Fruit fly (Drosophila melanogaster): ENCODE measurements around the gene CG8852.

The CG8852 gene

dm6 chr2L:3507209-3508164 lies 17.4 kb upstream of the CG8852 start, which contains the start of gene tim (continued):
- TF ChIP-seq tgo (GFP tag; IDR thresholded peaks at IDR 0.05) (no peak; the same call in 2 of the 3 replicates), Ravus (GFP tag; IDR thresholded peaks at IDR 0.05) (no peak), CG17385 (GFP tag; optimal IDR thresholded peaks at IDR 0.05) (peak; percentile 44), HLH4C (GFP tag; IDR thresholded peaks at IDR 0.05; ENCODE audit: partially characterized antibody) (no peak), CG8089 (GFP tag; optimal IDR thresholded peaks at IDR 0.05) (no peak), CG4404 (GFP tag; IDR thresholded peaks at IDR 0.05) (no peak), CG18764 (GFP tag; optimal IDR thresholded peaks at IDR 0.05) (no peak), Aef1 (GFP tag; IDR thresholded peaks at IDR 0.05) (no peak), CG6791 (GFP tag; IDR thresholded peaks at IDR 0.05; ENCODE audit: partially characterized antibody) (no peak), dimm (GFP tag; IDR thresholded peaks at IDR 0.05) (no peak), sens (GFP tag) (peak; percentile 84), cas (GFP tag; IDR thresholded peaks at IDR 0.05) (no peak), CG5953 (GFP tag; IDR thresholded peaks at IDR 0.05) (no peak), Opbp (GFP tag; IDR thresholded peaks at IDR 0.05; ENCODE audit: partially characterized antibody) (0 out of 3 replicates have a peak, but pooled peaks have one; percentile 14), jing (GFP tag; optimal IDR thresholded peaks at IDR 0.05) (no peak), zf30C (GFP tag; optimal IDR thresholded peaks at IDR 0.05) (no peak), CG31365 (tag; optimal IDR thresholded peaks at IDR 0.05) (no peak), ken (GFP tag; IDR thresholded peaks at IDR 0.05) (no peak), CG10274 (GFP tag; optimal IDR thresholded peaks at IDR 0.05) (no peak), gt (GFP tag; IDR thresholded peaks at IDR 0.05) (no peak), scrt (GFP tag; optimal IDR thresholded peaks at IDR 0.05) (no peak), Chrac-16 (GFP tag; optimal IDR thresholded peaks at IDR 0.05) (no peak), HLH54F (GFP tag; optimal IDR thresholded peaks at IDR 0.05) (no peak), btn (GFP tag; optimal IDR thresholded peaks at IDR 0.05) (no peak), al (GFP tag; IDR thresholded peaks at IDR 0.05) (no peak), Taf1 (GFP tag; IDR thresholded peaks at IDR 0.05) (no peak), ase (GFP tag; IDR thresholded peaks at IDR 0.05) (no peak), abd-A (tag; optimal IDR thresholded peaks at IDR 0.05) (no peak), CG15696 (tag; optimal IDR thresholded peaks at IDR 0.05) (no peak), CG3847 (GFP tag; IDR thresholded peaks at IDR 0.05) (no peak), salm (tag; optimal IDR thresholded peaks at IDR 0.05) (peak; percentile 1), CG1233 (GFP tag; optimal IDR thresholded peaks at IDR 0.05) (no peak), vvl (GFP tag; IDR thresholded peaks at IDR 0.05) (peak; percentile 46), CG18011 (GFP tag; optimal IDR thresholded peaks at IDR 0.05) (no peak), gro (GFP tag; optimal IDR thresholded peaks at IDR 0.05) (no peak), tio (GFP tag; optimal IDR thresholded peaks at IDR 0.05) (no peak), CG32772 (GFP tag; IDR thresholded peaks at IDR 0.05) (no peak), Optix (GFP tag; IDR thresholded peaks at IDR 0.05) (no peak), CG6765 (GFP tag; optimal IDR thresholded peaks at IDR 0.05) (no peak), hb (GFP tag; IDR thresholded peaks at IDR 0.05; ENCODE audit: partially characterized antibody) (no peak), CG13287 (GFP tag; IDR thresholded peaks at IDR 0.05; ENCODE audit: partially characterized antibody) (peak; percentile 25; the same call in 1 of the 2 replicates), ash1 (GFP tag; optimal IDR thresholded peaks at IDR 0.05) (no peak), ci (GFP tag; IDR thresholded peaks at IDR 0.05) (peak; percentile 67; the same call in 2 of the 3 replicates), C15 (GFP tag; IDR thresholded peaks at IDR 0.05) (no peak), CG12942 (GFP tag; optimal IDR thresholded peaks at IDR 0.05) (peak; percentile 44), da (GFP tag; optimal IDR thresholded peaks at IDR 0.05) (no peak), maf-S (GFP tag; optimal IDR thresholded peaks at IDR 0.05) (no peak), CG12155 (GFP tag; optimal IDR thresholded peaks at IDR 0.05) (no peak), E2f1 (GFP tag; IDR thresholded peaks at IDR 0.05) (no peak), CG8765 (GFP tag; IDR thresholded peaks at IDR 0.05) (no peak)

Data from whole organism, embryonic.